Worm (Caenorhabditis elegans): ENCODE measurements around the gene F59A2.5.

DNA sequence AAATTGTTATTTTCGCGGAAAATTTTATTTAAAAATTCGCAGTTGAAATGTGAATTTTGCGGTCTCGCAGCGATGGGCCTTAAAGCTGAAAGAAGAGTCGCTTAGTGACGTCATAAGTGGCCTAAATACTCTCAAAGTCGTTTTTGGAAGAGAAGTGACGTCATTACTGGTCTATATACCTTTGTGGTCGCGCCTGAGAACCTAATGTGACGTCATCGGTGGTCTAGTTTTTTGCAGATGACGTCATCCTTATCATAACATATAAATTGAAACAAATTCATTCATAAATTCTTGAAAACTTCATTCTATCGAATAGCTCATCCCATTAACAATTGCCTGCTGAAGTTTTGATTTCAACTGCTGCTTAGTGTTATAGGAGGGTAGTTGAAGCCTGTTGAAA lies 27.5 kb upstream of the F59A2.5 start:
- TF ChIP-seq npax-4 (tag; optimal IDR thresholded peaks at IDR 0.05) (no peak), ceh-31 (tag; optimal IDR thresholded peaks at IDR 0.05) (no peak), hlh-6 (tag; optimal IDR thresholded peaks at IDR 0.05) (no peak), ama-1 (optimal IDR thresholded peaks at IDR 0.05) (no peak), ceh-14 (tag; optimal IDR thresholded peaks at IDR 0.05) (no peak)
